Worm (Caenorhabditis elegans) whole organism, L1 larva: ENCODE measurements around the gene Y54G2A.12.
A peak's percentile ranks its signal among the peaks of the same experiment; 100 is the strongest.
"Not testable (repeated sequence)": the region's sequence is repeated elsewhere in the genome, so short reads cannot be mapped to it uniquely, and the experiment has no call there.

Experiments
- C04F5.9 ChIP-seq: sonication (generic microtip); optimal IDR thresholded peaks from 2 replicates; lab custom pipeline; 2016; ENCODE audit warnings: missing genetic modification characterization, missing compliant biosample characterization
- C34B4.2 ChIP-seq: sonication (generic microtip); optimal IDR thresholded peaks from 2 replicates; lab custom pipeline; 2017; ENCODE audit warnings: mild to moderate bottlenecking, missing genetic modification characterization, missing compliant biosample characterization
- F16B12.6 ChIP-seq: fragments of 150-350 bp; optimal IDR thresholded peaks from 2 replicates; lab custom pipeline; 2014; ENCODE audit warnings: missing biosample characterization, missing genetic modification characterization
- aha-1 ChIP-seq: fragments of 150-350 bp; optimal IDR thresholded peaks from 2 replicates; lab custom pipeline; 2014; ENCODE audit warnings: missing biosample characterization, missing genetic modification characterization
- aly-2 ChIP-seq: fragments of 150-350 bp; optimal IDR thresholded peaks from 2 replicates; lab custom pipeline; 2014; ENCODE audit warnings: missing biosample characterization, missing genetic modification characterization
- ceh-82 ChIP-seq, 3 experiments: fragments of 150-350 bp in 1 of 3; sonication (generic microtip) in 2 of 3; optimal IDR thresholded peaks; 2 replicates each; lab custom pipeline; 2014 to 2017; ENCODE audit warnings: missing biosample characterization in 3 of 3, missing genetic modification characterization in 3 of 3
- ceh-88 ChIP-seq: fragments of 200-800 bp; sonication (Bioruptor generic); IDR thresholded peaks from 2 replicates; pipeline ENCODE4 v1.3.6; 2022; ENCODE audit warnings: missing genetic modification characterization, missing compliant biosample characterization
- ceh-90 ChIP-seq: sonication (generic microtip); optimal IDR thresholded peaks from 2 replicates; lab custom pipeline; 2016; ENCODE audit warnings: missing genetic modification characterization, missing compliant biosample characterization
- ces-1 ChIP-seq: fragments of 150-350 bp; optimal IDR thresholded peaks from 2 replicates; lab custom pipeline; 2014; ENCODE audit warnings: missing biosample characterization, missing genetic modification reagents, missing genetic modification characterization
- dsc-1 ChIP-seq: sonication (generic microtip); optimal IDR thresholded peaks from 2 replicates; lab custom pipeline; 2016; ENCODE audit warnings: mild to moderate bottlenecking, missing genetic modification characterization, missing compliant biosample characterization
- efl-1 ChIP-seq, 4 experiments: fragments of 150-350 bp; optimal IDR thresholded peaks in 3 of 4; peaks in 1 of 4; 1 replicate in 1 of 4; 2 replicates in 3 of 4; lab custom pipeline; 2014; ENCODE audit warnings: missing biosample characterization in 2 of 4, missing genetic modification characterization in 2 of 4, missing genetic modification reagents in 2 of 4
- egl-13 ChIP-seq: sonication (generic microtip); optimal IDR thresholded peaks from 2 replicates; lab custom pipeline; 2016; ENCODE audit warnings: missing genotype, missing genetic modification reagents, missing genetic modification characterization, missing compliant biosample characterization
- egl-27 ChIP-seq, 2 experiments: fragments of 150-350 bp in 1 of 2; sonication (generic microtip); optimal IDR thresholded peaks; 3 replicates each; lab custom pipeline; 2017 to 2018; ENCODE audit warnings: missing biosample characterization in 2 of 2, missing genetic modification characterization in 2 of 2, missing genetic modification reagents in 2 of 2
- elt-3 ChIP-seq, 6 experiments: fragments of 150-350 bp in 1 of 6; sonication (generic microtip); optimal IDR thresholded peaks; 2 replicates each; lab custom pipeline; 2017 to 2018; ENCODE audit warnings: missing biosample characterization in 6 of 6, missing genetic modification characterization in 6 of 6, inconsistent platforms in 1 of 6
- ets-5 ChIP-seq: fragments of 200-800 bp; sonication (Bioruptor generic); IDR thresholded peaks from 2 replicates; pipeline ENCODE4 v1.3.6; 2022; ENCODE audit warnings: missing genetic modification characterization, missing compliant biosample characterization
- fkh-8 ChIP-seq: sonication (generic microtip); optimal IDR thresholded peaks from 2 replicates; lab custom pipeline; 2016; ENCODE audit warnings: mild to moderate bottlenecking, missing genetic modification characterization, missing compliant biosample characterization
- grh-1 ChIP-seq: fragments of 200-800 bp; sonication (Bioruptor generic); IDR thresholded peaks from 2 replicates; pipeline ENCODE4 v1.3.6; 2022; ENCODE audit warnings: missing genetic modification reagents, missing genetic modification characterization, missing compliant biosample characterization
- hlh-17 ChIP-seq: fragments of 200-800 bp; sonication (Bioruptor generic); optimal IDR thresholded peaks from 2 replicates; lab custom pipeline; 2018; ENCODE audit warnings: missing genetic modification characterization, mild to moderate bottlenecking, missing compliant biosample characterization, moderate library complexity, borderline replicate concordance
- hlh-4 ChIP-seq: sonication (generic microtip); optimal IDR thresholded peaks from 2 replicates; lab custom pipeline; 2016; ENCODE audit warnings: mild to moderate bottlenecking, missing genetic modification characterization, missing compliant biosample characterization
- hpl-2 ChIP-seq: fragments of 150-350 bp; optimal IDR thresholded peaks from 2 replicates; lab custom pipeline; 2014; ENCODE audit warnings: missing biosample characterization, missing genetic modification reagents, missing genetic modification characterization
- irx-1 ChIP-seq: sonication (generic microtip); optimal IDR thresholded peaks from 2 replicates; lab custom pipeline; 2016; ENCODE audit warnings: missing genetic modification characterization, missing compliant biosample characterization
- isw-1 ChIP-seq: fragments of 200-800 bp; sonication (Bioruptor generic); IDR thresholded peaks from 2 replicates; pipeline ENCODE4 v1.3.6; 2022; ENCODE audit warnings: missing genetic modification characterization, missing compliant biosample characterization
- jun-1 ChIP-seq: fragments of 150-350 bp; optimal IDR thresholded peaks from 2 replicates; lab custom pipeline; 2014; ENCODE audit warnings: missing biosample characterization, missing genetic modification reagents, missing genetic modification characterization
- lin-13 ChIP-seq: fragments of 150-350 bp; optimal IDR thresholded peaks from 2 replicates; lab custom pipeline; 2014; ENCODE audit warnings: missing biosample characterization, missing genetic modification reagents, missing genetic modification characterization
- lin-35 ChIP-seq, 2 experiments: fragments of 150-350 bp; optimal IDR thresholded peaks; 2 replicates each; lab custom pipeline; 2014; ENCODE audit warnings: missing biosample characterization in 2 of 2, missing genetic modification characterization in 2 of 2, missing genetic modification reagents in 2 of 2
- lir-3 ChIP-seq: sonication (generic microtip); optimal IDR thresholded peaks from 2 replicates; lab custom pipeline; 2016; ENCODE audit warnings: mild to moderate bottlenecking, missing genetic modification characterization, moderate library complexity, missing compliant biosample characterization; ENCODE audit not compliant: poor library complexity
- lsy-2 ChIP-seq, 2 experiments: fragments of 150-350 bp; optimal IDR thresholded peaks; 2 replicates each; lab custom pipeline; 2014; ENCODE audit warnings: missing biosample characterization in 2 of 2, missing genetic modification characterization in 2 of 2
- mep-1 ChIP-seq: fragments of 150-350 bp; optimal IDR thresholded peaks from 2 replicates; lab custom pipeline; 2014; ENCODE audit warnings: missing biosample characterization, missing genetic modification characterization
- nhr-12 ChIP-seq: sonication (generic microtip); optimal IDR thresholded peaks from 2 replicates; lab custom pipeline; 2017; ENCODE audit warnings: missing biosample characterization, missing genetic modification characterization
- nhr-71 ChIP-seq: sonication (generic microtip); optimal IDR thresholded peaks from 2 replicates; lab custom pipeline; 2016; ENCODE audit warnings: mild to moderate bottlenecking, missing genetic modification characterization, moderate library complexity, missing compliant biosample characterization
- nhr-76 ChIP-seq: sonication (generic microtip); optimal IDR thresholded peaks from 2 replicates; lab custom pipeline; 2017; ENCODE audit warnings: missing biosample characterization, missing genetic modification characterization
- pax-3 ChIP-seq: fragments of 200-800 bp; sonication (Bioruptor generic); optimal IDR thresholded peaks from 2 replicates; lab custom pipeline; 2018; ENCODE audit warnings: mild to moderate bottlenecking, missing genetic modification characterization, moderate library complexity, missing compliant biosample characterization
- pqm-1 ChIP-seq: sonication (generic microtip); optimal IDR thresholded peaks from 3 replicates; lab custom pipeline; 2017; ENCODE audit warnings: missing biosample characterization, missing genetic modification characterization
- rnt-1 ChIP-seq: sonication (generic microtip); optimal IDR thresholded peaks from 2 replicates; lab custom pipeline; 2016; ENCODE audit warnings: mild to moderate bottlenecking, missing genetic modification characterization, moderate library complexity, missing compliant biosample characterization
- snpc-4 ChIP-seq: fragments of 150-350 bp; optimal IDR thresholded peaks from 2 replicates; lab custom pipeline; 2014; ENCODE audit warnings: missing biosample characterization, missing genetic modification characterization
- snu-23 ChIP-seq: sonication (generic microtip); optimal IDR thresholded peaks from 2 replicates; lab custom pipeline; 2016; ENCODE audit warnings: missing genetic modification characterization, missing compliant biosample characterization
- sox-4 ChIP-seq: sonication (generic microtip); optimal IDR thresholded peaks from 2 replicates; lab custom pipeline; 2016; ENCODE audit warnings: missing genetic modification characterization, missing compliant biosample characterization
- swsn-7 ChIP-seq: sonication (generic microtip); optimal IDR thresholded peaks from 2 replicates; lab custom pipeline; 2016; ENCODE audit warnings: missing genetic modification characterization, missing compliant biosample characterization
- tbx-2 ChIP-seq: sonication (generic microtip); optimal IDR thresholded peaks from 2 replicates; lab custom pipeline; 2016; ENCODE audit warnings: missing genetic modification characterization, missing compliant biosample characterization
- tlp-1 ChIP-seq: fragments of 150-350 bp; optimal IDR thresholded peaks from 2 replicates; lab custom pipeline; 2014; ENCODE audit warnings: missing biosample characterization, missing genetic modification characterization
- unc-86 ChIP-seq: sonication (generic microtip); optimal IDR thresholded peaks from 2 replicates; lab custom pipeline; 2016; ENCODE audit warnings: missing genetic modification characterization, missing compliant biosample characterization
- vab-15 ChIP-seq: sonication (generic microtip); optimal IDR thresholded peaks from 2 replicates; lab custom pipeline; 2017; ENCODE audit warnings: missing genotype, mild to moderate bottlenecking, missing genetic modification characterization, missing compliant biosample characterization
- xbp-1 ChIP-seq: sonication (generic microtip); optimal IDR thresholded peaks from 2 replicates; lab custom pipeline; 2016; ENCODE audit warnings: missing genetic modification characterization, missing compliant biosample characterization
- zip-4 ChIP-seq: fragments of 200-800 bp; sonication (Bioruptor generic); optimal IDR thresholded peaks from 2 replicates; lab custom pipeline; 2018; ENCODE audit warnings: mild to moderate bottlenecking, missing genetic modification characterization, moderate library complexity, missing compliant biosample characterization

Y54G2A.12 gene

ce11 chrIV:2805525-2805924 lies 22.9 kb upstream of the Y54G2A.12 start, which contains the start of gene Y54G2A.45 (continued):
- TF ChIP-seq xbp-1 (peak; percentile 0), aha-1 (no peak), lin-13 (no peak), lir-3 (tag; lab: Kevin White, UChicago) (no peak), sox-4 (tag; lab: Kevin White, UChicago) (no peak), dsc-1 (tag; lab: Kevin White, UChicago) (peak; percentile 18), elt-3 (tag; optimal IDR thresholded peaks at IDR 0.05; lab: Kevin White, UChicago) (no peak), swsn-7 (tag; lab: Kevin White, UChicago) (peak; percentile 23), pqm-1 (tag; lab: Kevin White, UChicago) (peak; percentile 40), unc-86 (tag; lab: Kevin White, UChicago) (no peak), egl-13 (tag; lab: Kevin White, UChicago) (peak; percentile 18), C34B4.2 (tag; lab: Kevin White, UChicago) (no peak), ets-5 (no peak), pax-3 (tag; lab: Kevin White, UChicago) (no peak), hpl-2 (GFP tag; lab: Kevin White, UChicago) (peak; percentile 1), nhr-71 (peak; percentile 61), vab-15 (no peak), rnt-1 (tag; lab: Kevin White, UChicago) (peak; percentile 60), hlh-4 (no peak), efl-1 (optimal IDR thresholded peaks at IDR 0.05; lab: Kevin White, UChicago) (peak in 1 of 2 experiments; percentile 32), efl-1 (GFP tag; optimal IDR thresholded peaks at IDR 0.05 in 1 of 2; lab: Kevin White, UChicago) (no peak), ceh-82 (tag; optimal IDR thresholded peaks at IDR 0.05; lab: Kevin White, UChicago) (peak in 1 of 3 experiments; percentile 6)

ce11 chrIV:2803652-2804051 lies 21.0 kb upstream of the Y54G2A.12 start, which contains the start of gene Y54G2A.32:
Gene Y54G2A.32, plus strand, starts transcription at chrIV:2803952.
- no peak for TF ChIP-seq egl-27 (tag; optimal IDR thresholded peaks at IDR 0.05; lab: Kevin White, UChicago)
- TF ChIP-seq unc-86 (tag; lab: Kevin White, UChicago) = no peak
- no peak for TF ChIP-seq ceh-88 (GFP tag; lab: Robert Waterston, UW)
- TF ChIP-seq nhr-12 (tag; lab: Kevin White, UChicago) = no peak

ce11 chrIV:2802193-2802592 lies 19.6 kb upstream of the Y54G2A.12 start:
- TF ChIP-seq aly-2 (tag; lab: Kevin White, UChicago) (no peak), efl-1 (optimal IDR thresholded peaks at IDR 0.05; lab: Kevin White, UChicago) (no peak), efl-1 (GFP tag; optimal IDR thresholded peaks at IDR 0.05 in 1 of 2; lab: Kevin White, UChicago) (peak in 1 of 2 experiments; percentile 85)

ce11 chrIV:2801558-2801957 lies 18.9 kb upstream of the Y54G2A.12 start, which contains the start of gene Y54G2A.44:
Gene Y54G2A.44, plus strand, starts transcription at chrIV:2801858.
- TF ChIP-seq tbx-2 (tag; lab: Kevin White, UChicago); swsn-7 (tag; lab: Kevin White, UChicago); ceh-88 (GFP tag; lab: Robert Waterston, UW): not testable (repeated sequence)

- TF ChIP-seq zip-4 (GFP tag; lab: Kevin White, UChicago) = no peak
- no peak for TF ChIP-seq nhr-12 (tag; lab: Kevin White, UChicago)
- TF ChIP-seq fkh-8 (tag; lab: Kevin White, UChicago) = no peak
- TF ChIP-seq irx-1 (tag; lab: Kevin White, UChicago) = no peak
- no peak for TF ChIP-seq C04F5.9 (tag; lab: Kevin White, UChicago)
- TF ChIP-seq hlh-4 = no peak
- no peak for TF ChIP-seq C34B4.2 (tag; lab: Kevin White, UChicago)
- peak; percentile 9 for TF ChIP-seq rnt-1 (tag; lab: Kevin White, UChicago)
- no peak for TF ChIP-seq lsy-2 (tag; optimal IDR thresholded peaks at IDR 0.05; lab: Kevin White, UChicago)
- no peak for TF ChIP-seq isw-1 (GFP tag; lab: Robert Waterston, UW)
- TF ChIP-seq grh-1 = no peak
- TF ChIP-seq jun-1 (tag; lab: Kevin White, UChicago) = no peak
- no peak for TF ChIP-seq lin-35 (GFP tag; optimal IDR thresholded peaks at IDR 0.05; lab: Kevin White, UChicago)
- no peak for TF ChIP-seq nhr-76 (tag; lab: Kevin White, UChicago)
- no peak for TF ChIP-seq ces-1 (GFP tag; lab: Kevin White, UChicago)
- TF ChIP-seq dsc-1 (tag; lab: Kevin White, UChicago) = no peak
- no peak for TF ChIP-seq snu-23 (GFP tag; lab: Kevin White, UChicago)
- no peak for TF ChIP-seq snpc-4 (tag; lab: Kevin White, UChicago)
- no peak for TF ChIP-seq tlp-1 (tag; lab: Kevin White, UChicago)
- peak; percentile 6 for TF ChIP-seq nhr-71
- no peak for TF ChIP-seq mep-1
- no peak for TF ChIP-seq ceh-90 (tag; lab: Kevin White, UChicago)
- TF ChIP-seq F16B12.6 = no peak
- no peak for TF ChIP-seq hlh-17 (GFP tag; lab: Kevin White, UChicago)
These were observed 18.4 kb upstream of the Y54G2A.12 start for ce11 chrIV:2801004-2801403.
